Worm (Caenorhabditis elegans) whole organism, late embryonic: ENCODE measurements around the gene bcl-7.

Source experiments
- ama-1 ChIP-seq: fragments of 150-350 bp; optimal IDR thresholded peaks from 2 replicates; lab custom pipeline; 2014
- fkh-10 ChIP-seq: fragments of 150-350 bp; optimal IDR thresholded peaks from 2 replicates; lab custom pipeline; 2014; ENCODE audit warnings: missing biosample characterization, missing genetic modification reagents, missing genetic modification characterization
- nfya-1 ChIP-seq: sonication (generic microtip); optimal IDR thresholded peaks from 2 replicates; lab custom pipeline; 2017; ENCODE audit warnings: missing genetic modification characterization, mild to moderate bottlenecking, missing compliant biosample characterization, antibody characterized with exemption, moderate library complexity
- pax-1 ChIP-seq: fragments of 150-350 bp; optimal IDR thresholded peaks from 2 replicates; lab custom pipeline; 2014; ENCODE audit warnings: missing biosample characterization, missing genetic modification characterization
- sdc-2 ChIP-seq: sonication (generic microtip); optimal IDR thresholded peaks from 2 replicates; lab custom pipeline; 2016; ENCODE audit warnings: missing genotype, missing genetic modification characterization, missing compliant biosample characterization
- ztf-16 ChIP-seq: sonication (generic microtip); optimal IDR thresholded peaks from 2 replicates; lab custom pipeline; 2017; ENCODE audit warnings: missing genetic modification characterization, missing compliant biosample characterization

- no peak for TF ChIP-seq ztf-16 (tag; lab: Kevin White, UChicago)
- no peak for TF ChIP-seq sdc-2 (tag; lab: Kevin White, UChicago)
- no peak for TF ChIP-seq ama-1 (lab: Kevin White, UChicago)
- no peak for TF ChIP-seq fkh-10 (GFP tag; lab: Kevin White, UChicago)
- no peak for TF ChIP-seq nfya-1 (tag; lab: Kevin White, UChicago)
- no peak for TF ChIP-seq pax-1
Measured at ce11 chrIII:5917365-5917958, 8.4 kb upstream of the bcl-7 start.
